Worm (Caenorhabditis elegans) whole organism, mixed stage, embryonic: ENCODE results near the gene Y41E3.13.

Experiments
- elt-1 ChIP-seq: sonication (generic microtip); optimal IDR thresholded peaks from 2 replicates; lab custom pipeline; 2017; ENCODE audit warnings: missing genetic modification characterization, mild to moderate bottlenecking, missing compliant biosample characterization, antibody characterized with exemption, moderate library complexity, borderline replicate concordance; ENCODE audit not compliant: insufficient read depth
- hlh-1 ChIP-seq: fragments of 150-350 bp; optimal IDR thresholded peaks from 2 replicates; lab custom pipeline; 2014; ENCODE audit warnings: missing biosample characterization, missing genetic modification reagents, missing genetic modification characterization
- nhr-12 ChIP-seq: fragments of 150-350 bp; optimal IDR thresholded peaks from 2 replicates; lab custom pipeline; 2014; ENCODE audit warnings: missing biosample characterization, missing genetic modification characterization

ce11 chrIV:15053271-15053670 lies 4.8 kb upstream of the Y41E3.13 start, which contains the start of gene srt-47:
- no peak for TF ChIP-seq nhr-12 (tag; lab: Kevin White, UChicago)
- no peak for TF ChIP-seq elt-1 (tag; lab: Kevin White, UChicago)
- no peak for TF ChIP-seq hlh-1 (tag; lab: Kevin White, UChicago)
